Fruit fly (Drosophila melanogaster): ENCODE data around the gene Ublcp1.

The Ublcp1 gene

dm6 chr3R:23030900-23031299 lies 30.4 kb upstream of the Ublcp1 start:
- TF ChIP-seq EcR (GFP tag; optimal IDR thresholded peaks at IDR 0.05) (no peak), CG13204 (GFP tag; optimal IDR thresholded peaks at IDR 0.05) (no peak), Ets98B (GFP tag; IDR thresholded peaks at IDR 0.05) (no peak), rn (GFP tag; IDR thresholded peaks at IDR 0.05) (no peak), CG10348 (GFP tag; IDR thresholded peaks at IDR 0.05) (no peak), Pif1B (GFP tag; optimal IDR thresholded peaks at IDR 0.05) (no peak), CG32121 (GFP tag; IDR thresholded peaks at IDR 0.05) (no peak), gl (tag; optimal IDR thresholded peaks at IDR 0.05) (no peak), CG8159 (tag; optimal IDR thresholded peaks at IDR 0.05) (no peak), CG17806 (tag; optimal IDR thresholded peaks at IDR 0.05) (no peak), Pif1A (GFP tag; optimal IDR thresholded peaks at IDR 0.05) (no peak), CG34367 (tag; optimal IDR thresholded peaks at IDR 0.05) (no peak), CG14655 (GFP tag; optimal IDR thresholded peaks at IDR 0.05) (no peak), CG9948 (tag; optimal IDR thresholded peaks at IDR 0.05) (no peak), Snoo (tag; optimal IDR thresholded peaks at IDR 0.05) (no peak)

DNA sequence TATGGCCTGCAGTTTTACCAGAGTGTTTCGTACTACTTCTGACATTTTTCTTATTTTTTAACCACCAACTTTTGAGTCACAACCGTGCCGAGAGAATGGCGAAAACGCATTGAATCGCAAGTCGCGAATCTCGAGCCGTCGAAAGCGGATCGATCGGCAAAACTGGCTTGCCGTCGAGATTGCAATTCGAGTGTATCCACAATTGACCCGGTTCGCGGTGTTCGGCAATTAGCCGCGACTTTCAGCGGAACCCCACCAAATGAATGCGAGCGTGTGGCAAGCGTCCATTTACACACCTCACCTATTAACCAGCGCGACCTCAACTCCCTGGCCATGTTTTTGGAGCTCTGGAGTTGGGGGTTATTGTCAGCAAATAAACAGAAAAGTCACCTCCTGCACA lies 25.8 kb upstream of the Ublcp1 start, which contains the start of gene CG13833:
TSS of gene CG13833 (minus strand) at position 101 of the 400 bp plus-strand sequence.
- TF ChIP-seq Pif1A (GFP tag; optimal IDR thresholded peaks at IDR 0.05) (no peak), CG14655 (GFP tag; optimal IDR thresholded peaks at IDR 0.05) (no peak), CG9948 (tag; optimal IDR thresholded peaks at IDR 0.05) (no peak), CG15710 (tag; optimal IDR thresholded peaks at IDR 0.05) (no peak), CG13204 (GFP tag; optimal IDR thresholded peaks at IDR 0.05) (no peak), Snoo (tag; optimal IDR thresholded peaks at IDR 0.05) (no peak), CG4496 (GFP tag; IDR thresholded peaks at IDR 0.05) (0 out of 3 replicates have a peak, but pooled peaks have one; percentile 34), fd96Ca (GFP tag; IDR thresholded peaks at IDR 0.05) (0 out of 3 replicates have a peak, but pooled peaks have one; percentile 44), rn (GFP tag; IDR thresholded peaks at IDR 0.05) (no peak), CG8301 (tag; optimal IDR thresholded peaks at IDR 0.05) (no peak), CG8159 (tag; optimal IDR thresholded peaks at IDR 0.05) (no peak), gl (tag; optimal IDR thresholded peaks at IDR 0.05) (no peak), CG34367 (tag; optimal IDR thresholded peaks at IDR 0.05) (no peak), CG10348 (GFP tag; IDR thresholded peaks at IDR 0.05) (no peak), Pif1B (GFP tag; optimal IDR thresholded peaks at IDR 0.05) (no peak), Ets98B (GFP tag; IDR thresholded peaks at IDR 0.05) (no peak), CG17806 (tag; optimal IDR thresholded peaks at IDR 0.05) (no peak)

dm6 chr3R:23036321-23036720 lies 25.0 kb upstream of the Ublcp1 start:
- TF ChIP-seq CG8301 (tag; optimal IDR thresholded peaks at IDR 0.05) = no peak
- no peak for TF ChIP-seq fd96Ca (GFP tag; IDR thresholded peaks at IDR 0.05)
- no peak for TF ChIP-seq CG14655 (GFP tag; optimal IDR thresholded peaks at IDR 0.05)
- no peak for TF ChIP-seq Pif1A (GFP tag; optimal IDR thresholded peaks at IDR 0.05)
- TF ChIP-seq rn (GFP tag; IDR thresholded peaks at IDR 0.05) = no peak
- no peak for TF ChIP-seq CG4496 (GFP tag; IDR thresholded peaks at IDR 0.05)
- no peak for TF ChIP-seq CG15710 (tag; optimal IDR thresholded peaks at IDR 0.05)
- no peak for TF ChIP-seq CG12605 (GFP tag; IDR thresholded peaks at IDR 0.05)
- TF ChIP-seq Pif1B (GFP tag; optimal IDR thresholded peaks at IDR 0.05) = no peak

DNA sequence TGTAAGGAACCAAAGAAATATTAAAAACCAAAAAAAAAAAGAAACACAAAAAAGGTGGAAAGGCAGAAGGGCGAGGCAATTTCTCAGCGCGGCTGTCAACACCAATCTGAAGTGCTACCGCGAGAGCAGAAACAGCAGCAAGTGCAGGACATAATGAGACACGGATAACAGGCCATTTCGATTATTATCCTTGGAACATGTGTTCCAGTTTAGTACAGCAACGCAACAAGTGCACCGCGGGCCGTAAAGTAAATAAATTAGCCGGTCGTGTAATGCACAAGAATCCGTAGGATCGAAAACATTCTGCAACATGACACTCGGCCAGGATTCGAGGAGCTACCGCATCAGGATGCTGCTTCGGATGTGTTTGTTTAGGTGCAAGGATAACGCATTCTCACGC lies 23.2 kb upstream of the Ublcp1 start:
- TF ChIP-seq EcR (GFP tag; optimal IDR thresholded peaks at IDR 0.05) (no peak), Ets98B (GFP tag; IDR thresholded peaks at IDR 0.05) (no peak), gl (tag; optimal IDR thresholded peaks at IDR 0.05) (no peak), fd96Ca (GFP tag; IDR thresholded peaks at IDR 0.05) (no peak), CG13204 (GFP tag; optimal IDR thresholded peaks at IDR 0.05) (no peak), CG32121 (GFP tag; IDR thresholded peaks at IDR 0.05) (no peak), CG12605 (GFP tag; IDR thresholded peaks at IDR 0.05) (no peak), D1 (tag; optimal IDR thresholded peaks at IDR 0.05) (no peak), Pif1B (GFP tag; optimal IDR thresholded peaks at IDR 0.05) (no peak), CG14655 (GFP tag; optimal IDR thresholded peaks at IDR 0.05) (no peak), CG9948 (tag; optimal IDR thresholded peaks at IDR 0.05) (no peak), rn (GFP tag; IDR thresholded peaks at IDR 0.05) (no peak)

DNA sequence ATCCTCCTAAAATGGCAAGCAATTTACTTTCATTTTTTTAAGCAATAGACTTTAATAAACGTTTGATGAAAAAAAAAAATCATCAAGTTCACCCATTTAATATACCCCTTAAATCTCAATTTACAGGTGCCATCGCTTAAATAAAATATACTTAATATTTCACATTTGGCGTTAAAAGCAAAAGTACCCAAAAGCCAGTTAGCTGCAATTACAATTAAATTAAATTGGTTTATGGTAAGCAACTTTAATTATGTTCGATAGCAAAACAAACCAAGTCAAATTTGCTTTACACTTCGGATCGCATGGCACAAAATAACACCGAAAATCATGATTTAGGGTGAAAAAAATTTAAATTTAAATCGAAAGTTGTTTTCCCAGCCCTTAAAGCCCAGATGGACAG lies 19.4 kb upstream of the Ublcp1 start, which contains the start of gene CG13838:
TSS of gene CG13838 (plus strand) at position 301 of the 400 bp plus-strand sequence.
- TF ChIP-seq CG12605 (GFP tag; IDR thresholded peaks at IDR 0.05) = no peak
- TF ChIP-seq CG32121 (GFP tag; IDR thresholded peaks at IDR 0.05) = no peak
- no peak for TF ChIP-seq CG9948 (tag; optimal IDR thresholded peaks at IDR 0.05)
- TF ChIP-seq rn (GFP tag; IDR thresholded peaks at IDR 0.05) = no peak
- no peak for TF ChIP-seq Ets98B (GFP tag; IDR thresholded peaks at IDR 0.05)
- TF ChIP-seq CG8159 (tag; optimal IDR thresholded peaks at IDR 0.05) = no peak
- TF ChIP-seq CG13204 (GFP tag; optimal IDR thresholded peaks at IDR 0.05) = no peak
- TF ChIP-seq Pif1A (GFP tag; optimal IDR thresholded peaks at IDR 0.05) = no peak
- no peak for TF ChIP-seq fd96Ca (GFP tag; IDR thresholded peaks at IDR 0.05)

DNA sequence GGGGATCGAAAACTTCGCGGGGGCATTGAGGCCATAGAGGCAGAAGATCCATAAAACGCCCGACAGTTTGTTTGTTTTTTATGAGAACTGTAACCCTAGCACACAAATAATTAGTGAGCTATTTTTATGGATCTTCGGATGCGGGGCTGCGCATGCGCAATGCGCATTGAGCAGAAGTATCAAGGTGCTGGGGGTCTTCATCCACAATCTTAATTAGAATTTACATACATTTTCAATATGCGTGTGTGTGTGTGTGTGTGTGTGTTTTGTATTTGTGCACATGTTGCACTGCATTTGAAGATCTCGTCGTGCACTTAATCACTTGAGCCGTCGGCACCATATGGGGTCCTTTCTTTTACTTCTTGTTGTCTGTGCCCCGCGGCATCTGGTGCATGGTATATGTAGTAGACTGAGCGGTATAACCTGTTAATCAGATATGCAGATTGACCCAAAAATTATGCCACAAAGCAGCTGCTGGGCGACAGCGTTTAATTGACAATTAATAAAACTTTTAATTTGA lies 18.5 kb upstream of the Ublcp1 start:
- TF ChIP-seq Pif1A (GFP tag; optimal IDR thresholded peaks at IDR 0.05) (no peak), Pif1B (GFP tag; optimal IDR thresholded peaks at IDR 0.05) (no peak), CG14655 (GFP tag; optimal IDR thresholded peaks at IDR 0.05) (no peak), CG8159 (tag; optimal IDR thresholded peaks at IDR 0.05) (no peak), rn (GFP tag; IDR thresholded peaks at IDR 0.05) (no peak), CG17806 (tag; optimal IDR thresholded peaks at IDR 0.05) (no peak), CG4496 (GFP tag; IDR thresholded peaks at IDR 0.05) (no peak), Snoo (tag; optimal IDR thresholded peaks at IDR 0.05) (no peak), CG15710 (tag; optimal IDR thresholded peaks at IDR 0.05) (no peak), CG34367 (tag; optimal IDR thresholded peaks at IDR 0.05) (no peak), D1 (tag; optimal IDR thresholded peaks at IDR 0.05) (no peak), gl (tag; optimal IDR thresholded peaks at IDR 0.05) (no peak), CG12605 (GFP tag; IDR thresholded peaks at IDR 0.05) (no peak), fd96Ca (GFP tag; IDR thresholded peaks at IDR 0.05) (no peak), CG32121 (GFP tag; IDR thresholded peaks at IDR 0.05) (no peak), CG13204 (GFP tag; optimal IDR thresholded peaks at IDR 0.05) (no peak), CG8301 (tag; optimal IDR thresholded peaks at IDR 0.05) (no peak)

Data from whole organism, pupa.